Fruit fly (Drosophila melanogaster) whole organism, embryonic: ENCODE data around the gene CG32488.

Experiments
- Adf1 ChIP-seq: fragments of 200-800 bp; sonication (Bioruptor generic); IDR thresholded peaks from 2 replicates; pipeline ENCODE4 v1.3.6; 2022; ENCODE audit warnings: missing biosample characterization, missing genetic modification characterization
- BEAF-32 ChIP-seq: fragments of 200-800 bp; sonication (Bioruptor generic); optimal IDR thresholded peaks from 3 replicates; lab custom pipeline; 2017; ENCODE audit warnings: missing biosample characterization, missing genetic modification characterization, mild to moderate bottlenecking, moderate library complexity, missing genetic modification reagents
- Bgb ChIP-seq: fragments of 200-800 bp; sonication (Bioruptor generic); IDR thresholded peaks from 2 replicates; pipeline ENCODE4 v1.3.6; 2022; ENCODE audit warnings: missing biosample characterization, missing genetic modification characterization; ENCODE audit not compliant: partially characterized antibody
- CG10462 ChIP-seq: fragments of 200-800 bp; sonication (Bioruptor generic); optimal IDR thresholded peaks from 2 replicates; lab custom pipeline; 2016; ENCODE audit warnings: missing biosample characterization, missing genetic modification characterization
- CG10654 ChIP-seq: fragments of 200-800 bp; sonication (Bioruptor generic); optimal IDR thresholded peaks from 2 replicates; lab custom pipeline; 2016; ENCODE audit warnings: missing biosample characterization, missing genetic modification characterization
- CG14667 ChIP-seq: fragments of 200-800 bp; sonication (Bioruptor generic); IDR thresholded peaks from 2 replicates; pipeline ENCODE4 v1.3.6; 2022; ENCODE audit warnings: missing biosample characterization, missing genetic modification characterization
- CG15479 ChIP-seq: fragments of 200-800 bp; sonication (Bioruptor generic); optimal IDR thresholded peaks from 3 replicates; lab custom pipeline; 2019; ENCODE audit warnings: missing biosample characterization, mild to moderate bottlenecking, missing genetic modification characterization, moderate library complexity
- CG16813 ChIP-seq: fragments of 200-800 bp; sonication (Bioruptor generic); IDR thresholded peaks from 3 replicates; pipeline ENCODE4 v1.3.6; 2022; ENCODE audit warnings: missing biosample characterization, missing genetic modification characterization; ENCODE audit not compliant: partially characterized antibody
- CG16863 ChIP-seq: fragments of 200-800 bp; sonication (Bioruptor generic); optimal IDR thresholded peaks from 3 replicates; lab custom pipeline; 2016; ENCODE audit warnings: missing biosample characterization, missing genetic modification characterization
- CG17361 ChIP-seq: fragments of 200-800 bp; sonication (Bioruptor generic); IDR thresholded peaks from 3 replicates; pipeline ENCODE4 v1.3.6; 2022; ENCODE audit warnings: missing biosample characterization, missing genetic modification characterization
- CG17612 ChIP-seq: fragments of 200-800 bp; sonication (Bioruptor generic); IDR thresholded peaks from 2 replicates; pipeline ENCODE4 v1.3.6; 2022; ENCODE audit warnings: missing biosample characterization, missing genetic modification characterization
- CG17802 ChIP-seq: fragments of 200-800 bp; sonication (Bioruptor generic); optimal IDR thresholded peaks from 2 replicates; lab custom pipeline; 2018; ENCODE audit warnings: missing biosample characterization, mild to moderate bottlenecking, missing genetic modification characterization, moderate library complexity
- CG18262 ChIP-seq: fragments of 200-800 bp; optimal IDR thresholded peaks from 3 replicates; lab custom pipeline; 2019; ENCODE audit warnings: missing biosample characterization, mild to moderate bottlenecking, missing genetic modification characterization, moderate library complexity
- CG1832 ChIP-seq: fragments of 200-800 bp; sonication (Bioruptor generic); optimal IDR thresholded peaks from 2 replicates; lab custom pipeline; 2017; ENCODE audit warnings: missing biosample characterization, mild to moderate bottlenecking, missing genetic modification characterization, inconsistent platforms
- CG2678 ChIP-seq: fragments of 200-800 bp; sonication (Bioruptor generic); optimal IDR thresholded peaks from 3 replicates; lab custom pipeline; 2019; ENCODE audit warnings: missing biosample characterization, mild to moderate bottlenecking, missing genetic modification characterization, moderate library complexity
- CG34224 ChIP-seq: fragments of 200-800 bp; sonication (Bioruptor generic); IDR thresholded peaks from 3 replicates; pipeline ENCODE4 v1.3.6; 2022; ENCODE audit warnings: missing biosample characterization, missing genetic modification characterization; ENCODE audit not compliant: partially characterized antibody
- CG6683 ChIP-seq: fragments of 200-800 bp; sonication (Bioruptor generic); optimal IDR thresholded peaks from 2 replicates; lab custom pipeline; 2017; ENCODE audit warnings: missing biosample characterization, mild to moderate bottlenecking, missing genetic modification characterization, missing genetic modification reagents
- CG7372 ChIP-seq: fragments of 200-800 bp; sonication (Bioruptor generic); IDR thresholded peaks from 2 replicates; pipeline ENCODE4 v1.3.6; 2022; ENCODE audit warnings: missing biosample characterization, missing genetic modification characterization
- CG8478 ChIP-seq: fragments of >200 bp; optimal IDR thresholded peaks from 2 replicates; lab custom pipeline; 2018
- CG8924 ChIP-seq: fragments of 200-800 bp; optimal IDR thresholded peaks from 3 replicates; lab custom pipeline; 2019; ENCODE audit warnings: missing biosample characterization, mild to moderate bottlenecking, missing genetic modification characterization, moderate library complexity
- CG9797 ChIP-seq: fragments of 200-800 bp; sonication (Bioruptor generic); optimal IDR thresholded peaks from 3 replicates; lab custom pipeline; 2018; ENCODE audit warnings: missing biosample characterization, mild to moderate bottlenecking, missing genetic modification characterization
- Doc2 ChIP-seq: fragments of 200-800 bp; sonication (Bioruptor generic); IDR thresholded peaks from 2 replicates; pipeline ENCODE4 v1.3.6; 2022; ENCODE audit warnings: missing biosample characterization, missing genetic modification characterization
- HmgZ ChIP-seq: fragments of 200-800 bp; sonication (Bioruptor generic); optimal IDR thresholded peaks from 2 replicates; lab custom pipeline; 2018; ENCODE audit warnings: missing biosample characterization, mild to moderate bottlenecking, missing genetic modification characterization
- Hr39 ChIP-seq: fragments of >200 bp; optimal IDR thresholded peaks from 2 replicates; lab custom pipeline; 2017
- Jarid2 ChIP-seq: fragments of 200-800 bp; sonication (Bioruptor generic); optimal IDR thresholded peaks from 3 replicates; lab custom pipeline; 2017; ENCODE audit warnings: mild to moderate bottlenecking, missing biosample characterization, missing genetic modification reagents, missing genetic modification characterization
- Med ChIP-seq: fragments of 200-800 bp; sonication (Bioruptor generic); peaks from one replicate; lab custom pipeline; 2016; ENCODE audit warnings: missing biosample characterization, missing genetic modification characterization, mild to moderate bottlenecking, inconsistent platforms, moderate library complexity
- Sox100B ChIP-seq: fragments of 200-800 bp; sonication (Bioruptor generic); optimal IDR thresholded peaks from 3 replicates; lab custom pipeline; 2018; ENCODE audit warnings: missing biosample characterization, mild to moderate bottlenecking, missing genetic modification characterization
- Stat92E ChIP-seq, 3 experiments: fragments of >200 bp in 2 of 3; fragments of 200-800 bp in 1 of 3; sonication (Bioruptor generic) in 1 of 3; optimal IDR thresholded peaks; 2 replicates each; lab custom pipeline; 2017 to 2019; ENCODE audit warnings: missing biosample characterization in 3 of 3, missing genetic modification characterization in 3 of 3, mild to moderate bottlenecking in 1 of 3, moderate library complexity in 1 of 3
- Taf1 ChIP-seq: fragments of 200-800 bp; sonication (Bioruptor generic); IDR thresholded peaks from 2 replicates; pipeline ENCODE4 v1.3.6; 2022; ENCODE audit warnings: missing biosample characterization, missing genetic modification characterization
- Trl ChIP-seq, 3 experiments: fragments of >200 bp in 2 of 3; fragments of 200-800 bp in 1 of 3; sonication (Bioruptor generic) in 1 of 3; optimal IDR thresholded peaks; 2 replicates in 1 of 3; 3 replicates in 2 of 3; lab custom pipeline; 2016 to 2017; ENCODE audit warnings: missing biosample characterization in 1 of 3, missing genetic modification characterization in 1 of 3
- al ChIP-seq: fragments of 200-800 bp; sonication (Bioruptor generic); IDR thresholded peaks from 2 replicates; pipeline ENCODE4 v1.3.6; 2022; ENCODE audit warnings: missing biosample characterization, missing genetic modification characterization
- dati ChIP-seq: fragments of 200-800 bp; sonication (Bioruptor generic); IDR thresholded peaks from 2 replicates; pipeline ENCODE4 v1.3.6; 2022; ENCODE audit warnings: missing biosample characterization, missing genetic modification characterization
- dmrt11E ChIP-seq: fragments of 200-800 bp; sonication (Bioruptor generic); optimal IDR thresholded peaks from 3 replicates; lab custom pipeline; 2018; ENCODE audit warnings: missing biosample characterization, mild to moderate bottlenecking, missing genetic modification characterization, moderate library complexity
- dmrt99B ChIP-seq: fragments of 200-800 bp; sonication (Bioruptor generic); optimal IDR thresholded peaks from 2 replicates; lab custom pipeline; 2018; ENCODE audit warnings: missing biosample characterization, mild to moderate bottlenecking, missing genetic modification characterization, moderate library complexity
- exex ChIP-seq: fragments of 200-800 bp; sonication (Bioruptor generic); optimal IDR thresholded peaks from 4 replicates; lab custom pipeline; 2018; ENCODE audit warnings: missing biosample characterization, mild to moderate bottlenecking, missing genetic modification characterization, moderate library complexity
- eyg ChIP-seq: fragments of 200-800 bp; sonication (Bioruptor generic); optimal IDR thresholded peaks from 3 replicates; lab custom pipeline; 2016; ENCODE audit warnings: missing biosample characterization, missing genetic modification characterization
- insv ChIP-seq, 2 experiments: fragments of 200-800 bp; sonication (Bioruptor generic); optimal IDR thresholded peaks; 3 replicates each; lab custom pipeline; 2016 to 2018; ENCODE audit warnings: missing biosample characterization in 2 of 2, missing genetic modification characterization in 2 of 2
- kay ChIP-seq: fragments of 200-800 bp; sonication (Bioruptor generic); optimal IDR thresholded peaks from 2 replicates; lab custom pipeline; 2016; ENCODE audit warnings: missing biosample characterization, missing genetic modification characterization
- lilli ChIP-seq: fragments of 200-800 bp; sonication (Bioruptor generic); optimal IDR thresholded peaks from 3 replicates; lab custom pipeline; 2016; ENCODE audit warnings: missing biosample characterization, missing genetic modification characterization
- org-1 ChIP-seq: fragments of 200-800 bp; sonication (Bioruptor generic); optimal IDR thresholded peaks from 2 replicates; lab custom pipeline; 2017; ENCODE audit warnings: missing biosample characterization, missing genetic modification characterization
- repo ChIP-seq: fragments of 200-800 bp; sonication (Bioruptor generic); optimal IDR thresholded peaks from 2 replicates; lab custom pipeline; 2016; ENCODE audit warnings: missing biosample characterization, missing genetic modification characterization
- run ChIP-seq: fragments of 200-800 bp; sonication (Bioruptor generic); optimal IDR thresholded peaks from 3 replicates; lab custom pipeline; 2018; ENCODE audit warnings: missing biosample characterization, mild to moderate bottlenecking, missing genetic modification characterization
- salm ChIP-seq: fragments of 200-800 bp; sonication (Bioruptor generic); optimal IDR thresholded peaks from 2 replicates; lab custom pipeline; 2018; ENCODE audit warnings: missing biosample characterization, mild to moderate bottlenecking, missing genetic modification characterization
- sima ChIP-seq: fragments of 200-800 bp; sonication (Bioruptor generic); optimal IDR thresholded peaks from 2 replicates; lab custom pipeline; 2016; ENCODE audit warnings: missing biosample characterization, missing genetic modification characterization
- sna ChIP-seq: fragments of 200-800 bp; sonication (Bioruptor generic); IDR thresholded peaks from 2 replicates; pipeline ENCODE4 v1.3.6; 2022; ENCODE audit warnings: missing biosample characterization, missing genetic modification characterization; ENCODE audit not compliant: partially characterized antibody
- unc-4 ChIP-seq: fragments of 200-800 bp; sonication (Bioruptor generic); IDR thresholded peaks from 2 replicates; pipeline ENCODE4 v1.3.6; 2022; ENCODE audit warnings: missing biosample characterization, missing genetic modification characterization; ENCODE audit not compliant: partially characterized antibody

The CG32488 gene

DNA sequence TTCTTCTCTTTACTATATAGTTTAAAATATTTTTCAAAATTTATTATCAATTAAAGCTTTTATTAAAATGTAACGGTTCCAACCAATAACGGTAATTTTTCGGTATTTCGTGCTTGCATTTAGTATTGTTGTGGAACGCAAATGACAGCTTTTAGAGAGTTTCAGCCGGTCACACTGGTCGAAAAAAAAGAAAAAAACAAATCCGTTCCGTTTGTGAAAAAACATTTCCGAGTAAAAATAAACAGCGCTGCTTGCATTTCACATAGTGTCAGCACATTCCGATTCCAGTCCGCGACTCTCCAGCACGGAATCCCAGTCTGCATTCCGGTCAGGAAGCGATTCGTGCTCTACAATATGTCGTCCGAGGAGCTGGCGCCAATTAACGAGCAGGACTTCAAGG is 34.3 kb upstream of the CG32488 start, which contains the start of gene CG32485 (continued):
- TF ChIP-seq CG15479 (no peak), dati (GFP tag; lab: Robert Waterston, UW) (no peak), org-1 (no peak), CG8924 (no peak), CG34224 (no peak), Doc2 (GFP tag; lab: Robert Waterston, UW) (no peak), Jarid2 (GFP tag; lab: Kevin White, UChicago) (no peak), CG10654 (no peak), repo (no peak), al (no peak)
- TF ChIP-seq, all 482 proteins: peak for 22

DNA sequence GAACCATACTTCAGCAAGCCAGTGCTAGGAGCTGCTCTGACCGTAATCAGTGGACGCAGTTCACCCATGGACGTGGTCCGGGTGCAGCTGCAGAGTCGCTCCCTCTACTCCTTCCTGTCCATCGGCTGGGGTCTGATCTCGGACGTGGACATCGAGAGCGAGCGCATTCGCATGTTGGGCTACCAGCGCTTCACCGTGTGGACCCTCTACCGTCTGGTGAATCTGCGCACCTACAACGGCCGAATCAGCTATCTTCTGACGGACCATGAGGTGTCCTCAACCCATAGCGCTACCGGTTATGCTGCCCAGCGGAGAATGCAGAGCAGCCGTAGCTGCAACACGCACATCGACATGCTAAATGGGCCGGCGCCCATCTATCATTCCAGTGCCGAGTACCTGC is 32.8 kb upstream of the CG32488 start:
- no peak for TF ChIP-seq sna
- peak; percentile 63 for TF ChIP-seq CG8478 (lab: Kevin White, UChicago)
- TF ChIP-seq Med (GFP tag; lab: Kevin White, UChicago), result peak; percentile 53

DNA sequence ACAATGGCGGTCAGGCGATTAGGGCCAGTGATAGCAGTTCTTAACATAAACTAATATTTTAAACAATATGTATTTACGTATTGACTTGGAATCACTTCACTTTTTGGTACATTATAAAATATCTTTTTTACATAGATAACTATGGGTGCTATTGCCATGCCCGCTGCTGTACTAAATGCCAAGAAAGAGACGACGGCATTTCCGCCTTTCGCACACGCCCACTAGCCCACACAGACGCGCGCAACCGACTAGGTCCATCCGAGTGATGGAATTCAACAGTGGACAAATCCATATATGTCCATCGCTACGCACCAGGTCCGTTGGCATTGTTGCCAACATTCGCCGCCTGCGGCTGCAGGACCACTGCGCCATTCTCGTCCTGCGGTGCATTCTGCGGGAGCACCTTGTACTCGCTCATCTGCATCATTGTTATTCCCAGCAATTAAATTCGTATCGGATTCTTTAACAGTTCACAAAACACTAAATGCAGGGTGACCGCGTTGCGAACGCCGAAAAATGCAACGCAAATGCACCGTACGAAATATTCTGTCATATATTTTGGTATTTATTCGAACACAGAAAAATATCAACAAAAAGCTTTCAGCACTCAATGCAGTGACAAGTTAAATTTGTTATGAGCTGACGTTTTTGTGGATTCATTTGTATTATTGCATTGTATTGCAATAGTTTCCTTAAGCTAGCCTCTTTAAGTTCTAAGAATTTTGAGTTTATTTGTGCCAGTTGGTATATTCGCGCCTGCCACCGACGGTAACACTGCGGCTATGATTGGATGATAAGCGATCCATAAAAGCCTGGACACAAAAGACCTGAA is 30.7 kb upstream of the CG32488 start, which contains the start of the genes scramb2 and Sk2:
scramb2 (minus strand) TSS at position 488 of the 832 bp plus-strand sequence.
Sk2 (plus strand) TSS at position 763 of the 832 bp plus-strand sequence.
- TF ChIP-seq Adf1 (GFP tag; lab: Robert Waterston, UW), result peak; percentile 66
- TF ChIP-seq salm (tag; lab: Kevin White, UChicago), result peak; percentile 95
- TF ChIP-seq lilli, result peak; percentile 93
- peak; percentile 94 for TF ChIP-seq Sox100B (GFP tag; lab: Kevin White, UChicago)
- no peak for TF ChIP-seq unc-4 (GFP tag; lab: Robert Waterston, UW)
- TF ChIP-seq CG2678 (tag; lab: Kevin White, UChicago), result peak; percentile 97
- peak; percentile 85 for TF ChIP-seq CG17612 (GFP tag; lab: Robert Waterston, UW)
- TF ChIP-seq Taf1 (GFP tag; lab: Robert Waterston, UW), result peak; percentile 92
- peak; percentile 87 for TF ChIP-seq CG10462 (GFP tag; lab: Kevin White, UChicago)
- peak; percentile 91 for TF ChIP-seq dmrt11E (tag; lab: Kevin White, UChicago)
- peak; percentile 85 for TF ChIP-seq CG16863
- peak; percentile 96 for TF ChIP-seq dmrt99B (tag; lab: Kevin White, UChicago)
- TF ChIP-seq CG10654, result peak; percentile 89
- TF ChIP-seq CG14667 (GFP tag; lab: Robert Waterston, UW), result peak; percentile 88
- TF ChIP-seq run (tag; lab: Kevin White, UChicago), result peak; percentile 90
- TF ChIP-seq HmgZ (tag; lab: Kevin White, UChicago), result peak; percentile 96
- TF ChIP-seq Trl (optimal IDR thresholded peaks at IDR 0.05; lab: Kevin White, UChicago), result no peak
- TF ChIP-seq Trl (GFP tag; optimal IDR thresholded peaks at IDR 0.05; lab: Kevin White, UChicago), result peak; percentile 73
- TF ChIP-seq CG17802, result peak; percentile 74
- peak; percentile 95 for TF ChIP-seq CG17361 (GFP tag; lab: Robert Waterston, UW)
- TF ChIP-seq CG9797, result peak; percentile 95
- peak; percentile 32; the same call in 1 of the 2 replicates for TF ChIP-seq Bgb (GFP tag; lab: Robert Waterston, UW)
- TF ChIP-seq Stat92E (GFP tag; optimal IDR thresholded peaks at IDR 0.05; lab: Kevin White, UChicago), result no peak
- TF ChIP-seq exex (tag; lab: Kevin White, UChicago), result peak; percentile 71
- TF ChIP-seq insv (GFP tag; optimal IDR thresholded peaks at IDR 0.05; lab: Kevin White, UChicago), result peak; percentile 27 to 58
- peak; percentile 7 for TF ChIP-seq CG1832 (GFP tag; lab: Kevin White, UChicago)
- TF ChIP-seq CG16813 (GFP tag; lab: Robert Waterston, UW), result no peak
- TF ChIP-seq sima (GFP tag; lab: Kevin White, UChicago), result peak; percentile 51
- peak; percentile 31 for TF ChIP-seq BEAF-32 (GFP tag; lab: Kevin White, UChicago)
- TF ChIP-seq CG7372 (GFP tag; lab: Robert Waterston, UW), result peak; percentile 93
- peak; percentile 92 for TF ChIP-seq CG6683
- peak; percentile 95 for TF ChIP-seq CG18262
- peak; percentile 73 for TF ChIP-seq eyg (GFP tag; lab: Kevin White, UChicago)
- TF ChIP-seq Hr39, result no peak
- TF ChIP-seq kay, result peak; percentile 87
